Worm (Caenorhabditis elegans): ENCODE measurements around the gene F53C3.3.

DNA sequence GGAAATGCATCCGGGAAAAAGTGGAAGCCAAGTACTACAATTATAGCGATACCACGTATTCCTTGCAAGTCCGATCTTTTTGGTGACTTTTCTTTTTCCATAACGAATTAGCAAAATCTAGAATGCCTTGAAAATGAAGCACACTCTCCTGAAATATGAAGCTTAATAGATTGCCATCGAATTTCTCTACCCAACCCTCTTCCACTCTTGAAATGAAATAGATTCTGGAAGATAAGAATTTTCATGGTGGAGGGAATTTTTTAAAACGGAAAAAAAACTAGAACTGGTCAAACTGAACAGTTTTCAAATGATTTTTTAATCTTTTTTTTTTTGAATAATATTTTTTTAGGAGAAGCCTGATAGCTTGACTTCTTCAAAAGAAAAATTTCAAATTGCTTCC lies 41.8 kb upstream of the F53C3.3 start, which contains the start of gene oac-11:
- no peak for TF ChIP-seq nfya-1 (tag; optimal IDR thresholded peaks at IDR 0.05; ENCODE audit: insufficient read depth)
- no peak for TF ChIP-seq lin-39 (tag; optimal IDR thresholded peaks at IDR 0.05)
- no peak for TF ChIP-seq ztf-4 (tag; optimal IDR thresholded peaks at IDR 0.05)
- TF ChIP-seq jun-1 (tag; optimal IDR thresholded peaks at IDR 0.05), result no peak

All from whole organism, L3 larva.